Fruit fly (Drosophila melanogaster) whole organism: ENCODE measurements around the gene Cyp304a1.

ENCODE experiments used
- Dll ChIP-seq: fragments of >200 bp; optimal IDR thresholded peaks from 2 replicates; lab custom pipeline; 2017
- psq ChIP-seq: fragments of >200 bp; optimal IDR thresholded peaks from 2 replicates; lab custom pipeline; 2017
- usp ChIP-seq: fragments of >200 bp; optimal IDR thresholded peaks from 2 replicates; lab custom pipeline; 2017; ENCODE audit warnings: missing biosample characterization, missing genetic modification characterization, mixed read lengths

dm6 chr3R:12998234-12998591, 34.6 kb downstream of the Cyp304a1 start:
- TF ChIP-seq psq (no peak), Dll (lab: Kevin White, UChicago) (no peak), usp (GFP tag; lab: Kevin White, UChicago) (no peak)
